Fruit fly (Drosophila melanogaster): ENCODE results near the gene inaF-D.

inaF-D gene

dm6 chrX:11678539-11679040, 50.3 kb downstream of the inaF-D start, which contains the start of the genes Vlet and bif:
TSS of gene Vlet (minus strand) at chrX:11678589.
TSS of gene bif (plus strand) at chrX:11678970.
- TF ChIP-seq CG8478 (optimal IDR thresholded peaks at IDR 0.05): no peak
- TF ChIP-seq EcR (GFP tag; optimal IDR thresholded peaks at IDR 0.05): no peak

Measured in whole organism.